Fruit fly (Drosophila melanogaster) whole organism, prepupa: ENCODE measurements around the gene MED24.

ENCODE experiments used
- Blimp-1 ChIP-seq: fragments of 200-800 bp; sonication (Bioruptor generic); optimal IDR thresholded peaks from 3 replicates; lab custom pipeline; 2017; ENCODE audit warnings: missing biosample characterization, missing genetic modification characterization, mild to moderate bottlenecking, moderate library complexity, missing genetic modification reagents
- CG32006 ChIP-seq: fragments of 200-800 bp; sonication (Bioruptor generic); optimal IDR thresholded peaks from 3 replicates; lab custom pipeline; 2017; ENCODE audit warnings: missing biosample characterization, mild to moderate bottlenecking, missing genetic modification characterization
- CG6854 ChIP-seq: fragments of 200-800 bp; sonication (Bioruptor generic); optimal IDR thresholded peaks from 2 replicates; lab custom pipeline; 2017; ENCODE audit warnings: missing biosample characterization, mild to moderate bottlenecking, missing genetic modification characterization
- Eip78C ChIP-seq: fragments of 200-800 bp; sonication (Bioruptor generic); peaks from one replicate; lab custom pipeline; 2016; ENCODE audit warnings: missing biosample characterization, missing genetic modification characterization

- TF ChIP-seq CG32006 (no peak), Blimp-1 (GFP tag; lab: Kevin White, UChicago) (no peak), Eip78C (GFP tag; lab: Kevin White, UChicago) (no peak), CG6854 (GFP tag; lab: Kevin White, UChicago) (no peak)
These were observed 37.9 kb downstream of the MED24 start, which contains the start of gene eIF4E3 for dm6 chr3L:8228924-8229323.
